Fruit fly (Drosophila melanogaster): ENCODE data around the gene CG14626.

The CG14626 gene

dm6 chrX:1234817-1235617, 50.4 kb downstream of the CG14626 start (continued):
- TF ChIP-seq scrt (GFP tag; optimal IDR thresholded peaks at IDR 0.05) (peak; percentile 78), Sox100B (GFP tag; optimal IDR thresholded peaks at IDR 0.05) (peak; percentile 77), CG16863 (GFP tag; optimal IDR thresholded peaks at IDR 0.05) (peak; percentile 74), CG11398 (GFP tag; optimal IDR thresholded peaks at IDR 0.05) (peak; percentile 71), Deaf1 (tag; optimal IDR thresholded peaks at IDR 0.05) (peak; percentile 33), CG10654 (GFP tag; optimal IDR thresholded peaks at IDR 0.05) (peak; percentile 57), CG10431 (GFP tag; optimal IDR thresholded peaks at IDR 0.05) (peak; percentile 49), Optix (GFP tag; IDR thresholded peaks at IDR 0.05) (peak; percentile 87), bowl (GFP tag; IDR thresholded peaks at IDR 0.05) (0 out of 2 replicates have a peak, but pooled peaks have one; percentile 22), CG12155 (GFP tag; optimal IDR thresholded peaks at IDR 0.05) (peak; percentile 50), CG32767 (GFP tag; IDR thresholded peaks at IDR 0.05) (peak; percentile 76; the same call in 1 of the 2 replicates), Sry-β (GFP tag; optimal IDR thresholded peaks at IDR 0.05) (peak; percentile 1), CG32772 (GFP tag; IDR thresholded peaks at IDR 0.05) (peak; percentile 69), CG6689 (GFP tag; IDR thresholded peaks at IDR 0.05) (peak; percentile 82), CG13624 (GFP tag; optimal IDR thresholded peaks at IDR 0.05) (peak; percentile 74), kay (GFP tag; optimal IDR thresholded peaks at IDR 0.05) (no peak), CG12744 (GFP tag; optimal IDR thresholded peaks at IDR 0.05) (peak; percentile 64), seq (GFP tag; IDR thresholded peaks at IDR 0.05) (peak; percentile 76), B-H2 (GFP tag; optimal IDR thresholded peaks at IDR 0.05) (peak; percentile 63), hb (GFP tag; IDR thresholded peaks at IDR 0.05; ENCODE audit: partially characterized antibody) (no peak), lbe (GFP tag; optimal IDR thresholded peaks at IDR 0.05) (peak; percentile 35), NK7.1 (GFP tag; optimal IDR thresholded peaks at IDR 0.05) (peak; percentile 59), slbo (GFP tag; IDR thresholded peaks at IDR 0.05) (peak; percentile 74), Oli (tag; optimal IDR thresholded peaks at IDR 0.05) (peak; percentile 85), CG42726 (GFP tag; IDR thresholded peaks at IDR 0.05; ENCODE audit: partially characterized antibody) (peak; percentile 45; the same call in 1 of the 2 replicates), NfI (GFP tag; optimal IDR thresholded peaks at IDR 0.05) (peak; percentile 81), Usf (GFP tag; optimal IDR thresholded peaks at IDR 0.05) (peak; percentile 69), gem (tag; optimal IDR thresholded peaks at IDR 0.05) (peak; percentile 89), luna (GFP tag; optimal IDR thresholded peaks at IDR 0.05) (no peak), mld (GFP tag; IDR thresholded peaks at IDR 0.05; ENCODE audit: partially characterized antibody) (no peak), Nf-YA (GFP tag; IDR thresholded peaks at IDR 0.05) (peak; percentile 73), CG11504 (tag; optimal IDR thresholded peaks at IDR 0.05) (peak; percentile 86), disco-r (GFP tag; optimal IDR thresholded peaks at IDR 0.05) (peak; percentile 37), cad (GFP tag; optimal IDR thresholded peaks at IDR 0.05) (no peak), CG9876 (GFP tag; optimal IDR thresholded peaks at IDR 0.05) (peak; percentile 11), CG1602 (GFP tag; optimal IDR thresholded peaks at IDR 0.05) (peak; percentile 67), Bteb2 (GFP tag; optimal IDR thresholded peaks at IDR 0.05) (peak; percentile 4), btn (GFP tag; optimal IDR thresholded peaks at IDR 0.05) (peak; percentile 56), emc (GFP tag; optimal IDR thresholded peaks at IDR 0.05) (peak; percentile 34), Nf-YB (GFP tag; optimal IDR thresholded peaks at IDR 0.05) (peak; percentile 58), Rfx (GFP tag; IDR thresholded peaks at IDR 0.05) (peak; percentile 84), CG8359 (GFP tag; optimal IDR thresholded peaks at IDR 0.05; ENCODE audit: borderline replicate concordance) (peak; percentile 59), CG7372 (GFP tag; IDR thresholded peaks at IDR 0.05) (no peak; the same call in 1 of the 2 replicates), eyg (GFP tag; optimal IDR thresholded peaks at IDR 0.05) (peak; percentile 63), Hand (GFP tag; optimal IDR thresholded peaks at IDR 0.05) (peak; percentile 32), CG2120 (GFP tag; optimal IDR thresholded peaks at IDR 0.05) (peak; percentile 83), gro (GFP tag; optimal IDR thresholded peaks at IDR 0.05) (peak; percentile 48), br (optimal IDR thresholded peaks at IDR 0.05) (no peak), z (GFP tag; IDR thresholded peaks at IDR 0.05) (peak; percentile 66; the same call in 2 of the 3 replicates), HHEX (GFP tag; optimal IDR thresholded peaks at IDR 0.05) (peak; percentile 66)

All from whole organism, embryonic.